Worm (Caenorhabditis elegans) whole organism, L4/young adult: ENCODE data around the gene str-240.

Source experiments
- dao-5 ChIP-seq: sonication (generic microtip); optimal IDR thresholded peaks from 2 replicates; lab custom pipeline; 2016; ENCODE audit warnings: missing genotype, missing genetic modification characterization, moderate library complexity, missing compliant biosample characterization
- him-1 ChIP-seq: sonication (generic microtip); optimal IDR thresholded peaks from 2 replicates; lab custom pipeline; 2016; ENCODE audit warnings: missing genotype, missing genetic modification reagents, missing genetic modification characterization, missing compliant biosample characterization

- TF ChIP-seq him-1 (no peak), dao-5 (tag; lab: Kevin White, UChicago) (no peak)
Measured at ce11 chrV:1472569-1472968, 49.2 kb downstream of the str-240 start.
